Fruit fly (Drosophila melanogaster) whole organism, embryonic: ENCODE data around the gene CG34282.
A peak's percentile ranks its signal among the peaks of the same experiment; 100 is the strongest.

Source experiments
- Antp ChIP-seq: fragments of 200-800 bp; sonication (Bioruptor generic); optimal IDR thresholded peaks from 3 replicates; lab custom pipeline; 2016; ENCODE audit warnings: missing biosample characterization, missing genetic modification characterization
- Atf-2 ChIP-seq: fragments of 200-800 bp; sonication (Bioruptor generic); optimal IDR thresholded peaks from 2 replicates; lab custom pipeline; 2016; ENCODE audit warnings: missing biosample characterization, missing genetic modification characterization
- Awh ChIP-seq: fragments of 200-800 bp; sonication (Bioruptor generic); IDR thresholded peaks from 2 replicates; pipeline ENCODE4, ENCODE4 v1.3.6; 2022; ENCODE audit warnings: missing biosample characterization, missing genetic modification characterization
- B-H1 ChIP-seq: fragments of 200-800 bp; sonication (Bioruptor generic); IDR thresholded peaks from 3 replicates; pipeline ENCODE4 v1.3.6; 2022; ENCODE audit warnings: missing biosample characterization, missing genetic modification characterization
- BEAF-32 ChIP-seq: fragments of 200-800 bp; sonication (Bioruptor generic); optimal IDR thresholded peaks from 3 replicates; lab custom pipeline; 2017; ENCODE audit warnings: missing biosample characterization, missing genetic modification characterization, mild to moderate bottlenecking, moderate library complexity, missing genetic modification reagents
- CG11085 ChIP-seq: fragments of 200-800 bp; sonication (Bioruptor generic); IDR thresholded peaks from 2 replicates; pipeline ENCODE4 v1.3.6; 2022; ENCODE audit warnings: missing biosample characterization, missing genetic modification characterization
- CG11093 ChIP-seq: fragments of 200-800 bp; sonication (Bioruptor generic); IDR thresholded peaks from 3 replicates; pipeline ENCODE4 v1.3.6; 2022; ENCODE audit warnings: missing biosample characterization, missing genetic modification characterization
- CG14667 ChIP-seq: fragments of 200-800 bp; sonication (Bioruptor generic); IDR thresholded peaks from 2 replicates; pipeline ENCODE4 v1.3.6; 2022; ENCODE audit warnings: missing biosample characterization, missing genetic modification characterization
- CG17186 ChIP-seq: fragments of 200-800 bp; sonication (Bioruptor generic); optimal IDR thresholded peaks from 3 replicates; lab custom pipeline; 2017; ENCODE audit warnings: missing biosample characterization, missing genetic modification reagents, missing genetic modification characterization
- CG18011 ChIP-seq: fragments of 200-800 bp; sonication (Bioruptor generic); optimal IDR thresholded peaks from 2 replicates; lab custom pipeline; 2017; ENCODE audit warnings: missing biosample characterization, missing genetic modification characterization, mild to moderate bottlenecking, moderate library complexity, missing genotype
- CG18764 ChIP-seq: fragments of 200-800 bp; sonication (Bioruptor generic); optimal IDR thresholded peaks from 3 replicates; lab custom pipeline; 2016; ENCODE audit warnings: missing biosample characterization, missing genetic modification characterization
- CG2129 ChIP-seq: fragments of 200-800 bp; sonication (Bioruptor generic); IDR thresholded peaks from 2 replicates; pipeline ENCODE4 v1.3.6; 2022; ENCODE audit warnings: missing biosample characterization, missing genetic modification characterization; ENCODE audit not compliant: partially characterized antibody
- CG31365 ChIP-seq: fragments of 200-800 bp; sonication (Bioruptor generic); optimal IDR thresholded peaks from 2 replicates; lab custom pipeline; 2018; ENCODE audit warnings: missing biosample characterization, mild to moderate bottlenecking, missing genetic modification characterization
- CG31388 ChIP-seq: fragments of 200-800 bp; sonication (Bioruptor generic); optimal IDR thresholded peaks from 2 replicates; lab custom pipeline; 2016; ENCODE audit warnings: missing biosample characterization, missing genetic modification characterization
- CG34224 ChIP-seq: fragments of 200-800 bp; sonication (Bioruptor generic); IDR thresholded peaks from 3 replicates; pipeline ENCODE4 v1.3.6; 2022; ENCODE audit warnings: missing biosample characterization, missing genetic modification characterization; ENCODE audit not compliant: partially characterized antibody
- CG5953 ChIP-seq: fragments of 200-800 bp; sonication (Bioruptor generic); IDR thresholded peaks from 2 replicates; pipeline ENCODE4 v1.3.6; 2022; ENCODE audit warnings: missing biosample characterization, missing genetic modification characterization
- CG6813 ChIP-seq: fragments of 200-800 bp; sonication (Bioruptor generic); optimal IDR thresholded peaks from 2 replicates; lab custom pipeline; 2017; ENCODE audit warnings: missing biosample characterization, missing genetic modification characterization, mild to moderate bottlenecking, moderate library complexity, missing genetic modification reagents
- CG6854 ChIP-seq: fragments of 200-800 bp; sonication (Bioruptor generic); optimal IDR thresholded peaks from 3 replicates; lab custom pipeline; 2017; ENCODE audit warnings: missing biosample characterization, mild to moderate bottlenecking, missing genetic modification characterization
- CG7786 ChIP-seq: fragments of 200-800 bp; sonication (Bioruptor generic); optimal IDR thresholded peaks from 2 replicates; lab custom pipeline; 2016; ENCODE audit warnings: missing biosample characterization, missing genetic modification characterization
- CG7963 ChIP-seq: fragments of 200-800 bp; sonication (Bioruptor generic); IDR thresholded peaks from 3 replicates; pipeline ENCODE4 v1.3.6; 2022; ENCODE audit warnings: missing biosample characterization, missing genetic modification characterization; ENCODE audit not compliant: partially characterized antibody
- Chrac-16 ChIP-seq: fragments of 200-800 bp; sonication (Bioruptor generic); optimal IDR thresholded peaks from 3 replicates; lab custom pipeline; 2016; ENCODE audit warnings: missing biosample characterization, missing genetic modification characterization
- Dek ChIP-seq: fragments of 200-800 bp; sonication (Bioruptor generic); optimal IDR thresholded peaks from 3 replicates; lab custom pipeline; 2019; ENCODE audit warnings: missing biosample characterization, mild to moderate bottlenecking, missing genetic modification characterization, moderate library complexity
- Dip2 ChIP-seq: fragments of 200-800 bp; sonication (Bioruptor generic); IDR thresholded peaks from 2 replicates; pipeline ENCODE4 v1.3.6; 2022; ENCODE audit warnings: missing biosample characterization, missing genetic modification characterization
- H2.0 ChIP-seq: fragments of 200-800 bp; sonication (Bioruptor generic); IDR thresholded peaks from 2 replicates; pipeline ENCODE4 v1.3.6; 2022; ENCODE audit warnings: missing biosample characterization, missing genetic modification characterization
- HmgD ChIP-seq: fragments of 200-800 bp; sonication (Bioruptor generic); optimal IDR thresholded peaks from 3 replicates; lab custom pipeline; 2016; ENCODE audit warnings: missing biosample characterization, missing genetic modification characterization
- Mad ChIP-seq: fragments of 200-800 bp; sonication (Bioruptor generic); optimal IDR thresholded peaks from 2 replicates; lab custom pipeline; 2016; ENCODE audit warnings: missing biosample characterization, missing genetic modification characterization
- Max ChIP-seq: fragments of 200-800 bp; sonication (Bioruptor generic); optimal IDR thresholded peaks from 2 replicates; lab custom pipeline; 2016; ENCODE audit warnings: missing biosample characterization, mild to moderate bottlenecking, missing genetic modification characterization
- Oaz ChIP-seq: fragments of 200-800 bp; sonication (Bioruptor generic); IDR thresholded peaks from 2 replicates; pipeline ENCODE4 v1.3.6; 2022; ENCODE audit warnings: missing biosample characterization, missing genetic modification characterization
- Ravus ChIP-seq: fragments of 200-800 bp; sonication (Bioruptor generic); IDR thresholded peaks from 2 replicates; pipeline ENCODE4 v1.3.6; 2022; ENCODE audit warnings: missing biosample characterization, missing genetic modification characterization
- ara ChIP-seq: fragments of 200-800 bp; sonication (Bioruptor generic); IDR thresholded peaks from 2 replicates; pipeline ENCODE4 v1.3.6; 2022; ENCODE audit warnings: missing biosample characterization, missing genetic modification characterization
- bsh ChIP-seq, 2 experiments: fragments of 200-800 bp; sonication (Bioruptor generic); optimal IDR thresholded peaks; 2 replicates each; lab custom pipeline; 2017 to 2018; ENCODE audit warnings: mild to moderate bottlenecking in 2 of 2, missing biosample characterization in 2 of 2, missing genetic modification characterization in 2 of 2, moderate library complexity in 1 of 2
- cad ChIP-seq: fragments of >200 bp; optimal IDR thresholded peaks from 2 replicates; lab custom pipeline; 2017; ENCODE audit warnings: missing biosample characterization, missing genetic modification characterization
- crp ChIP-seq, 2 experiments: fragments of 200-800 bp; sonication (Bioruptor generic); optimal IDR thresholded peaks; 2 replicates in 1 of 2; 3 replicates in 1 of 2; lab custom pipeline; 2017; ENCODE audit warnings: missing biosample characterization in 2 of 2, missing genetic modification characterization in 2 of 2, mild to moderate bottlenecking in 1 of 2, moderate library complexity in 1 of 2
- fru ChIP-seq: fragments of >200 bp; optimal IDR thresholded peaks from 2 replicates; lab custom pipeline; 2017
- gro ChIP-seq: fragments of 200-800 bp; sonication (Bioruptor generic); optimal IDR thresholded peaks from 2 replicates; lab custom pipeline; 2016; ENCODE audit warnings: missing biosample characterization, missing genetic modification characterization
- jumu ChIP-seq: fragments of 200-800 bp; sonication (Bioruptor generic); optimal IDR thresholded peaks from 3 replicates; lab custom pipeline; 2016; ENCODE audit warnings: missing biosample characterization, missing genetic modification characterization
- lab ChIP-seq: fragments of 200-800 bp; sonication (Bioruptor generic); optimal IDR thresholded peaks from 3 replicates; lab custom pipeline; 2017; ENCODE audit warnings: missing biosample characterization, missing genetic modification characterization, mild to moderate bottlenecking, moderate library complexity, missing genetic modification reagents
- lmd ChIP-seq: fragments of 200-800 bp; sonication (Bioruptor generic); IDR thresholded peaks from 2 replicates; pipeline ENCODE4 v1.3.6; 2022; ENCODE audit warnings: missing biosample characterization, missing genetic modification characterization
- mam ChIP-seq: fragments of 200-800 bp; sonication (Bioruptor generic); optimal IDR thresholded peaks from 3 replicates; lab custom pipeline; 2016; ENCODE audit warnings: missing biosample characterization, missing genetic modification characterization
- mirr ChIP-seq: fragments of 200-800 bp; sonication (Bioruptor generic); optimal IDR thresholded peaks from 3 replicates; lab custom pipeline; 2018; ENCODE audit warnings: missing biosample characterization, mild to moderate bottlenecking, missing genetic modification characterization
- nom ChIP-seq: fragments of 200-800 bp; sonication (Bioruptor generic); optimal IDR thresholded peaks from 2 replicates; lab custom pipeline; 2017; ENCODE audit warnings: missing biosample characterization, missing genetic modification characterization, mild to moderate bottlenecking, moderate library complexity, missing genetic modification reagents
- phol ChIP-seq: fragments of 200-800 bp; sonication (Bioruptor generic); optimal IDR thresholded peaks from 3 replicates; lab custom pipeline; 2018; ENCODE audit warnings: missing biosample characterization, mild to moderate bottlenecking, missing genetic modification characterization, moderate library complexity
- row ChIP-seq: fragments of 200-800 bp; sonication (Bioruptor generic); IDR thresholded peaks from 3 replicates; pipeline ENCODE4 v1.3.6; 2022; ENCODE audit warnings: missing biosample characterization, missing genetic modification characterization
- toy ChIP-seq: fragments of 200-800 bp; sonication (Bioruptor generic); IDR thresholded peaks from 2 replicates; pipeline ENCODE4 v1.3.6; 2022; ENCODE audit warnings: missing biosample characterization, missing genetic modification characterization
- trem ChIP-seq: fragments of 200-800 bp; optimal IDR thresholded peaks from 3 replicates; lab custom pipeline; 2019; ENCODE audit warnings: missing biosample characterization, mild to moderate bottlenecking, missing genetic modification characterization, moderate library complexity
- trh ChIP-seq: fragments of 200-800 bp; sonication (Bioruptor generic); optimal IDR thresholded peaks from 2 replicates; lab custom pipeline; 2016; ENCODE audit warnings: missing biosample characterization, missing genetic modification characterization
- tup ChIP-seq: fragments of 200-800 bp; sonication (Bioruptor generic); optimal IDR thresholded peaks from 2 replicates; lab custom pipeline; 2016; ENCODE audit warnings: missing biosample characterization, mild to moderate bottlenecking, missing genetic modification characterization, moderate library complexity
- vnd ChIP-seq: fragments of 200-800 bp; sonication (Bioruptor generic); IDR thresholded peaks from 3 replicates; pipeline ENCODE4 v1.3.6; 2022; ENCODE audit warnings: missing biosample characterization, missing genetic modification characterization; ENCODE audit not compliant: partially characterized antibody
- zf30C ChIP-seq: fragments of 200-800 bp; sonication (Bioruptor generic); optimal IDR thresholded peaks from 3 replicates; lab custom pipeline; 2018; ENCODE audit warnings: missing biosample characterization, mild to moderate bottlenecking, missing genetic modification characterization
- zfh1 ChIP-seq: fragments of 200-800 bp; sonication (Bioruptor generic); IDR thresholded peaks from 3 replicates; pipeline ENCODE4 v1.3.6; 2022; ENCODE audit warnings: missing biosample characterization, missing genetic modification characterization

Gene CG34282

DNA sequence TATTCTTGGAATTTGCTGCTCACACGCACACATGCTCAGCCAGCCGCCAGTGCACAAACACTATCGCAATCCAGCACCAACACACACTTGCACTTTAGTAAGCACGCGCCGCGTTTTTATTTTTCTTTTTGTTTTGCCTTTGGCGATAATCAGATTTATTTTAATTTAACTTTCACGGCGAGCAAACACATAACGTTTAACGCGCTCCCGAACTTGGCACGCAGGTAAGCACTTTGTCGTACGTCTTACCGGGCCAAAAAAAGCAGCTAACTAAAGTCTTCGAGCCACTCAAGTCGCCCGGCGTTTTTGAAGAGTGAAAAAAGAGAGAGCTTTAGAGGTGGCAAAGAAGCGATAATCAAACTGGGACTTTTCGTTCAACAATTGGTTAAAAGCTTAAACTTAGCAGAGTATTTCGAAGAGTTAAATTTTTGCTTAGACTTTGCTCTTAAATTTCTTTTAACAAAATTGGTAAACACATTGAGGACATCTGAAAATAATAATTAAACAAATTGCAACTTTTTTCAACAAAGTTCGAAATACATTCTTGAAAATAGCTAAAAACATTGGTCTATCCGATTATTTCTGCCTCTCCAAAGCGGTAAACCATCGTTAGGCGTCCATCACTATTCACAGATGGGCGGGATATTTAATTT is 48.3 kb downstream of the CG34282 start, which contains the start of gene Mekk1 (continued):
- TF ChIP-seq CG2129 (GFP tag; lab: Robert Waterston, UW) (peak; percentile 39; the same call in 1 of the 2 replicates), BEAF-32 (GFP tag; lab: Kevin White, UChicago) (peak; percentile 82), toy (GFP tag; lab: Robert Waterston, UW) (no peak), tup (GFP tag; lab: Kevin White, UChicago) (no peak), CG6854 (GFP tag; lab: Kevin White, UChicago) (no peak), zfh1 (GFP tag; lab: Robert Waterston, UW) (no peak), gro (GFP tag; lab: Kevin White, UChicago) (peak; percentile 59), Mad (GFP tag; lab: Kevin White, UChicago) (no peak), Dek (tag; lab: Kevin White, UChicago) (peak; percentile 59), ara (GFP tag; lab: Robert Waterston, UW) (no peak), trh (no peak), cad (GFP tag; lab: Kevin White, UChicago) (no peak), phol (tag; lab: Kevin White, UChicago) (peak; percentile 45), CG5953 (GFP tag; lab: Robert Waterston, UW) (no peak), CG11085 (GFP tag; lab: Robert Waterston, UW) (no peak), zf30C (GFP tag; lab: Kevin White, UChicago) (no peak), CG14667 (GFP tag; lab: Robert Waterston, UW) (no peak), fru (lab: Kevin White, UChicago) (no peak), Max (GFP tag; lab: Kevin White, UChicago) (no peak), CG34224 (GFP tag; lab: Robert Waterston, UW) (peak; percentile 24; the same call in 1 of the 3 replicates), CG7786 (GFP tag; lab: Kevin White, UChicago) (peak; percentile 51), B-H1 (GFP tag; lab: Robert Waterston, UW) (no peak), CG31365 (tag; lab: Kevin White, UChicago) (no peak), lmd (GFP tag; lab: Robert Waterston, UW) (no peak; the same call in 1 of the 2 replicates), row (peak; percentile 92), crp (GFP tag; optimal IDR thresholded peaks at IDR 0.05; lab: Kevin White, UChicago) (no peak), mirr (GFP tag; lab: Kevin White, UChicago) (no peak), Oaz (no peak), HmgD (GFP tag; lab: Kevin White, UChicago) (peak; percentile 38), Chrac-16 (GFP tag; lab: Kevin White, UChicago) (peak; percentile 42), CG7963 (GFP tag; lab: Robert Waterston, UW) (no peak), mam (GFP tag; lab: Kevin White, UChicago) (peak; percentile 70), Antp (peak; percentile 31), CG18764 (GFP tag; lab: Kevin White, UChicago) (no peak), CG6813 (GFP tag; lab: Kevin White, UChicago) (no peak), CG11093 (no peak), H2.0 (GFP tag; lab: Robert Waterston, UW) (no peak), Ravus (GFP tag; lab: Robert Waterston, UW) (no peak), trem (tag; lab: Kevin White, UChicago) (no peak), CG17186 (no peak), Atf-2 (GFP tag; lab: Kevin White, UChicago) (no peak), bsh (GFP tag; optimal IDR thresholded peaks at IDR 0.05; lab: Kevin White, UChicago) (peak in 1 of 2 experiments; percentile 51), vnd (GFP tag; lab: Robert Waterston, UW) (peak; percentile 58; the same call in 1 of the 3 replicates), nom (GFP tag; lab: Kevin White, UChicago) (peak; percentile 62), CG18011 (GFP tag; lab: Kevin White, UChicago) (peak; percentile 4), lab (GFP tag; lab: Kevin White, UChicago) (peak; percentile 53), Dip2 (no peak), CG31388 (no peak), jumu (GFP tag; lab: Kevin White, UChicago) (peak; percentile 53), Awh (GFP tag; lab: Robert Waterston, UW) (no peak)
